Worm (Caenorhabditis elegans) whole organism, midembryonic: Measurements from ENCODE around the gene C17H12.12.
"Not testable (repeated sequence)": the region's sequence is repeated elsewhere in the genome, so short reads cannot be mapped to it uniquely, and the experiment has no call there.

Experiments used
- T22C8.4 ChIP-seq: fragments of 200-800 bp; sonication (Bioruptor generic); IDR thresholded peaks from 2 replicates; pipeline ENCODE4 v1.3.6; 2022; ENCODE audit warnings: missing genetic modification characterization, missing compliant biosample characterization
- cog-1 ChIP-seq: sonication (generic microtip); optimal IDR thresholded peaks from 2 replicates; lab custom pipeline; 2016; ENCODE audit warnings: missing genetic modification characterization, missing compliant biosample characterization
- flt-1 ChIP-seq: fragments of 200-800 bp; sonication (Bioruptor generic); IDR thresholded peaks from 2 replicates; pipeline ENCODE4 v1.3.6; 2022; ENCODE audit warnings: missing genetic modification characterization, missing compliant biosample characterization
- klf-2 ChIP-seq: fragments of 200-800 bp; sonication (Bioruptor generic); conservative IDR thresholded peaks from 2 replicates; pipeline ENCODE4 v1.3.6; 2022; ENCODE audit warnings: missing genetic modification reagents, missing genetic modification characterization, missing compliant biosample characterization
- med-1 ChIP-seq: sonication (generic microtip); optimal IDR thresholded peaks from 2 replicates; lab custom pipeline; 2017; ENCODE audit warnings: missing genetic modification characterization, mild to moderate bottlenecking, missing compliant biosample characterization, antibody characterized with exemption, missing genetic modification reagents; ENCODE audit not compliant: insufficient read depth
- ref-1 ChIP-seq: fragments of 200-800 bp; sonication (Bioruptor generic); conservative IDR thresholded peaks from 2 replicates; pipeline ENCODE4 v1.3.6; 2022; ENCODE audit warnings: missing genetic modification reagents, missing genetic modification characterization, missing compliant biosample characterization
- tab-1 ChIP-seq: fragments of 200-800 bp; sonication (Bioruptor generic); IDR thresholded peaks from 2 replicates; pipeline ENCODE4 v1.3.6; 2022; ENCODE audit warnings: missing genetic modification characterization, missing compliant biosample characterization
- ztf-23 ChIP-seq: fragments of 200-800 bp; sonication (Bioruptor generic); IDR thresholded peaks from 2 replicates; pipeline ENCODE4 v1.3.6; 2022; ENCODE audit warnings: missing genetic modification reagents, missing genetic modification characterization, missing compliant biosample characterization
- ztf-29 ChIP-seq: fragments of 200-800 bp; sonication (Bioruptor generic); IDR thresholded peaks from 2 replicates; pipeline ENCODE4 v1.3.6; 2022; ENCODE audit warnings: missing genetic modification reagents, missing genetic modification characterization, missing compliant biosample characterization

C17H12.12 gene

ce11 chrIV:6818369-6818768 lies 22.6 kb downstream of the C17H12.12 start, which contains the start of gene C17H12.8:
Gene C17H12.8 (plus strand): TSS chrIV:6818703.
- TF ChIP-seq cog-1 (tag; lab: Kevin White, UChicago) (no peak), tab-1 (GFP tag; lab: Robert Waterston, UW) (no peak), ztf-23 (GFP tag; lab: Robert Waterston, UW) (no peak), klf-2 (GFP tag; lab: Robert Waterston, UW) (no peak), ref-1 (no peak), med-1 (no peak), flt-1 (GFP tag; lab: Robert Waterston, UW) (no peak), ztf-29 (no peak), T22C8.4 (no peak)

- TF ChIP-seq ztf-23 (GFP tag; lab: Robert Waterston, UW), result no peak
- no peak for TF ChIP-seq med-1
- TF ChIP-seq ztf-29, result no peak
- no peak for TF ChIP-seq cog-1 (tag; lab: Kevin White, UChicago)
- no peak for TF ChIP-seq klf-2 (GFP tag; lab: Robert Waterston, UW)
- no peak for TF ChIP-seq tab-1 (GFP tag; lab: Robert Waterston, UW)
- TF ChIP-seq flt-1 (GFP tag; lab: Robert Waterston, UW), result no peak
- no peak for TF ChIP-seq ref-1
- no peak for TF ChIP-seq T22C8.4
Observed at ce11 chrIV:6821709-6822108, 26.0 kb downstream of the C17H12.12 start.

- no peak for TF ChIP-seq ztf-23 (GFP tag; lab: Robert Waterston, UW)
- no peak for TF ChIP-seq T22C8.4
Observed at ce11 chrIV:6822406-6822805, 26.7 kb downstream of the C17H12.12 start, which contains the start of gene C17H12.6. Gene C17H12.6 (minus strand): TSS chrIV:6822506.

- TF ChIP-seq T22C8.4 (no peak), ref-1 (no peak), cog-1 (tag; lab: Kevin White, UChicago) (no peak), tab-1 (GFP tag; lab: Robert Waterston, UW) (no peak), flt-1 (GFP tag; lab: Robert Waterston, UW) (no peak), klf-2 (GFP tag; lab: Robert Waterston, UW) (no peak), ztf-29 (no peak), ztf-23 (GFP tag; lab: Robert Waterston, UW) (no peak), med-1 (no peak)
Observed at ce11 chrIV:6824622-6825021, 28.9 kb downstream of the C17H12.12 start, which contains the start of gene H20E11.3. Gene H20E11.3 (plus strand): TSS chrIV:6824816.

- TF ChIP-seq cog-1 (tag; lab: Kevin White, UChicago); klf-2 (GFP tag; lab: Robert Waterston, UW); ztf-29: not testable (repeated sequence)
Observed at ce11 chrIV:6827477-6827876, 31.8 kb downstream of the C17H12.12 start, which contains the start of gene H20E11.2. Gene H20E11.2 (plus strand): TSS chrIV:6827777.

ce11 chrIV:6829902-6830301 lies 34.2 kb downstream of the C17H12.12 start, which contains the start of gene H20E11.1:
Gene H20E11.1 (plus strand): TSS chrIV:6830145.
- TF ChIP-seq cog-1 (tag; lab: Kevin White, UChicago) (no peak), flt-1 (GFP tag; lab: Robert Waterston, UW) (no peak), tab-1 (GFP tag; lab: Robert Waterston, UW) (no peak), ztf-29 (no peak), T22C8.4 (no peak), ref-1 (no peak), med-1 (no peak), ztf-23 (GFP tag; lab: Robert Waterston, UW) (no peak), klf-2 (GFP tag; lab: Robert Waterston, UW) (no peak)

ce11 chrIV:6832194-6832593 lies 36.5 kb downstream of the C17H12.12 start:
- no peak for TF ChIP-seq flt-1 (GFP tag; lab: Robert Waterston, UW)

ce11 chrIV:6833617-6834016 lies 37.9 kb downstream of the C17H12.12 start:
- TF ChIP-seq ztf-29, result no peak

ce11 chrIV:6834705-6835104 lies 39.0 kb downstream of the C17H12.12 start:
- TF ChIP-seq flt-1 (GFP tag; lab: Robert Waterston, UW), result no peak
- no peak for TF ChIP-seq ztf-23 (GFP tag; lab: Robert Waterston, UW)
- TF ChIP-seq med-1, result no peak
- no peak for TF ChIP-seq ref-1
- TF ChIP-seq ztf-29, result no peak

- TF ChIP-seq ref-1 (no peak), ztf-29 (no peak), tab-1 (GFP tag; lab: Robert Waterston, UW) (no peak), med-1 (no peak), ztf-23 (GFP tag; lab: Robert Waterston, UW) (no peak), T22C8.4 (no peak), cog-1 (tag; lab: Kevin White, UChicago) (no peak), klf-2 (GFP tag; lab: Robert Waterston, UW) (no peak), flt-1 (GFP tag; lab: Robert Waterston, UW) (no peak)
Observed at ce11 chrIV:6836769-6837168, 41.0 kb downstream of the C17H12.12 start.

- TF ChIP-seq tab-1 (GFP tag; lab: Robert Waterston, UW) (no peak), ztf-29 (no peak), med-1 (no peak), cog-1 (tag; lab: Kevin White, UChicago) (no peak), ztf-23 (GFP tag; lab: Robert Waterston, UW) (no peak), flt-1 (GFP tag; lab: Robert Waterston, UW) (no peak), ref-1 (no peak), klf-2 (GFP tag; lab: Robert Waterston, UW) (no peak), T22C8.4 (no peak)
Observed at ce11 chrIV:6839091-6839522, 43.4 kb downstream of the C17H12.12 start.
